Fruit fly (Drosophila melanogaster) whole organism, embryonic: ENCODE measurements around the gene CG4461.

Experiments used
- Blimp-1 ChIP-seq: fragments of 200-800 bp; sonication (Bioruptor generic); optimal IDR thresholded peaks from 3 replicates; lab custom pipeline; 2018; ENCODE audit warnings: missing biosample characterization, missing genetic modification characterization, mild to moderate bottlenecking, moderate library complexity, missing genetic modification reagents
- CG10147 ChIP-seq: fragments of 200-800 bp; sonication (Bioruptor generic); optimal IDR thresholded peaks from 2 replicates; lab custom pipeline; 2019; ENCODE audit warnings: missing biosample characterization, mild to moderate bottlenecking, missing genetic modification characterization, moderate library complexity
- CG1024 ChIP-seq: fragments of 200-800 bp; sonication (Bioruptor generic); IDR thresholded peaks from 2 replicates; pipeline ENCODE4 v1.3.6; 2022; ENCODE audit warnings: missing biosample characterization, missing genetic modification characterization
- CG10462 ChIP-seq: fragments of 200-800 bp; sonication (Bioruptor generic); optimal IDR thresholded peaks from 2 replicates; lab custom pipeline; 2016; ENCODE audit warnings: missing biosample characterization, missing genetic modification characterization
- CG12236 ChIP-seq: fragments of 200-800 bp; sonication (Bioruptor generic); optimal IDR thresholded peaks from 2 replicates; lab custom pipeline; 2016; ENCODE audit warnings: missing biosample characterization, missing genetic modification characterization
- CG12744 ChIP-seq: fragments of 200-800 bp; sonication (Bioruptor generic); optimal IDR thresholded peaks from 2 replicates; lab custom pipeline; 2016; ENCODE audit warnings: missing biosample characterization, missing genetic modification characterization
- CG13775 ChIP-seq: fragments of 200-800 bp; sonication (Bioruptor generic); optimal IDR thresholded peaks from 3 replicates; lab custom pipeline; 2017; ENCODE audit warnings: missing biosample characterization, mild to moderate bottlenecking, missing genetic modification characterization
- CG14050 ChIP-seq: fragments of 200-800 bp; sonication (Bioruptor generic); IDR thresholded peaks from 3 replicates; pipeline ENCODE4 v1.3.6; 2022; ENCODE audit warnings: missing biosample characterization, missing genetic modification characterization
- CG15601 ChIP-seq: fragments of 200-800 bp; sonication (Bioruptor generic); optimal IDR thresholded peaks from 3 replicates; lab custom pipeline; 2019; ENCODE audit warnings: missing biosample characterization, mild to moderate bottlenecking, missing genetic modification characterization, moderate library complexity
- CG30431 ChIP-seq: fragments of 200-800 bp; sonication (Bioruptor generic); optimal IDR thresholded peaks from 2 replicates; lab custom pipeline; 2017; ENCODE audit warnings: missing biosample characterization, missing genetic modification characterization
- CG31224 ChIP-seq: fragments of 200-800 bp; sonication (Bioruptor generic); IDR thresholded peaks from 2 replicates; pipeline ENCODE4 v1.3.6; 2022; ENCODE audit warnings: missing biosample characterization, missing genetic modification characterization
- CG32532 ChIP-seq: fragments of 200-800 bp; sonication (Bioruptor generic); IDR thresholded peaks from 2 replicates; pipeline ENCODE4 v1.3.6; 2022; ENCODE audit warnings: missing biosample characterization, missing genetic modification characterization
- CG6791 ChIP-seq: fragments of 200-800 bp; sonication (Bioruptor generic); IDR thresholded peaks from 3 replicates; pipeline ENCODE4 v1.3.6; 2022; ENCODE audit warnings: missing biosample characterization, missing genetic modification characterization; ENCODE audit not compliant: partially characterized antibody
- CG7745 ChIP-seq: fragments of 200-800 bp; sonication (Bioruptor generic); optimal IDR thresholded peaks from 2 replicates; lab custom pipeline; 2018; ENCODE audit warnings: missing biosample characterization, mild to moderate bottlenecking, missing genetic modification characterization, moderate library complexity
- CG7987 ChIP-seq: fragments of 200-800 bp; sonication (Bioruptor generic); optimal IDR thresholded peaks from 2 replicates; lab custom pipeline; 2018; ENCODE audit warnings: missing biosample characterization, mild to moderate bottlenecking, missing genetic modification characterization, moderate library complexity
- Chrac-16 ChIP-seq: fragments of 200-800 bp; sonication (Bioruptor generic); optimal IDR thresholded peaks from 3 replicates; lab custom pipeline; 2016; ENCODE audit warnings: missing biosample characterization, missing genetic modification characterization
- CoRest ChIP-seq: fragments of 200-800 bp; sonication (Bioruptor generic); optimal IDR thresholded peaks from 3 replicates; lab custom pipeline; 2018; ENCODE audit warnings: missing biosample characterization, mild to moderate bottlenecking, missing genetic modification characterization, moderate library complexity
- D19B ChIP-seq: fragments of 200-800 bp; sonication (Bioruptor generic); optimal IDR thresholded peaks from 2 replicates; lab custom pipeline; 2017; ENCODE audit warnings: missing biosample characterization, mild to moderate bottlenecking, missing genetic modification characterization
- Dip3 ChIP-seq: fragments of 200-800 bp; sonication (Bioruptor generic); optimal IDR thresholded peaks from 3 replicates; lab custom pipeline; 2016; ENCODE audit warnings: missing biosample characterization, missing genetic modification characterization
- Ets65A ChIP-seq: fragments of 200-800 bp; sonication (Bioruptor generic); peaks from one replicate; lab custom pipeline; 2016; ENCODE audit warnings: missing biosample characterization, missing genetic modification characterization
- HLH54F ChIP-seq: fragments of 200-800 bp; sonication (Bioruptor generic); optimal IDR thresholded peaks from 3 replicates; lab custom pipeline; 2016; ENCODE audit warnings: missing biosample characterization, missing genetic modification characterization
- Hr39 ChIP-seq: fragments of >200 bp; optimal IDR thresholded peaks from 2 replicates; lab custom pipeline; 2017
- MESR4 ChIP-seq: fragments of 200-800 bp; sonication (Bioruptor generic); optimal IDR thresholded peaks from 2 replicates; lab custom pipeline; 2018; ENCODE audit warnings: missing biosample characterization, mild to moderate bottlenecking, missing genetic modification characterization, moderate library complexity
- Med ChIP-seq: fragments of 200-800 bp; sonication (Bioruptor generic); peaks from one replicate; lab custom pipeline; 2016; ENCODE audit warnings: missing biosample characterization, missing genetic modification characterization, mild to moderate bottlenecking, inconsistent platforms, moderate library complexity
- Mrtf ChIP-seq: fragments of 200-800 bp; sonication (Bioruptor generic); IDR thresholded peaks from 3 replicates; pipeline ENCODE4 v1.3.6; 2022; ENCODE audit warnings: missing biosample characterization, missing genetic modification characterization
- TFAM ChIP-seq: fragments of 200-800 bp; sonication (Bioruptor generic); optimal IDR thresholded peaks from 2 replicates; lab custom pipeline; 2017; ENCODE audit warnings: missing biosample characterization, missing genetic modification characterization, inconsistent platforms
- Xrp1 ChIP-seq: fragments of 200-800 bp; sonication (Bioruptor generic); IDR thresholded peaks from 2 replicates; pipeline ENCODE4 v1.3.6; 2022; ENCODE audit warnings: missing biosample characterization, missing genetic modification characterization
- crp ChIP-seq, 2 experiments: fragments of 200-800 bp; sonication (Bioruptor generic); optimal IDR thresholded peaks; 2 replicates in 1 of 2; 3 replicates in 1 of 2; lab custom pipeline; 2017; ENCODE audit warnings: missing biosample characterization in 2 of 2, missing genetic modification characterization in 2 of 2, mild to moderate bottlenecking in 1 of 2, moderate library complexity in 1 of 2
- da ChIP-seq: fragments of 200-800 bp; sonication (Bioruptor generic); optimal IDR thresholded peaks from 2 replicates; lab custom pipeline; 2016; ENCODE audit warnings: missing biosample characterization, missing genetic modification characterization
- dpn ChIP-seq, 2 experiments: fragments of 200-800 bp; sonication (Bioruptor generic); optimal IDR thresholded peaks; 3 replicates each; lab custom pipeline; 2016; ENCODE audit warnings: missing biosample characterization in 2 of 2, missing genetic modification characterization in 2 of 2
- emc ChIP-seq: fragments of 200-800 bp; sonication (Bioruptor generic); optimal IDR thresholded peaks from 2 replicates; lab custom pipeline; 2016; ENCODE audit warnings: missing biosample characterization, missing genetic modification characterization
- fd102C ChIP-seq: fragments of 200-800 bp; sonication (Bioruptor generic); optimal IDR thresholded peaks from 2 replicates; lab custom pipeline; 2018; ENCODE audit warnings: missing biosample characterization, mild to moderate bottlenecking, missing genetic modification characterization, moderate library complexity
- gcm ChIP-seq: fragments of 200-800 bp; sonication (Bioruptor generic); optimal IDR thresholded peaks from 2 replicates; lab custom pipeline; 2019; ENCODE audit warnings: missing biosample characterization, mild to moderate bottlenecking, missing genetic modification characterization, moderate library complexity
- hbn ChIP-seq: fragments of 200-800 bp; sonication (Bioruptor generic); IDR thresholded peaks from 2 replicates; pipeline ENCODE4 v1.3.6; 2022; ENCODE audit warnings: missing biosample characterization, missing genetic modification characterization; ENCODE audit not compliant: partially characterized antibody
- hkb ChIP-seq, 2 experiments: fragments of 200-800 bp in 1 of 2; fragments of >200 bp in 1 of 2; sonication (Bioruptor generic) in 1 of 2; IDR thresholded peaks in 1 of 2; optimal IDR thresholded peaks in 1 of 2; 2 replicates each; pipeline versions ENCODE4 v1.3.6 to Lab custom; 2017 to 2022; ENCODE audit warnings: missing biosample characterization in 1 of 2, missing genetic modification characterization in 1 of 2
- ken ChIP-seq: fragments of 200-800 bp; sonication (Bioruptor generic); IDR thresholded peaks from 3 replicates; pipeline ENCODE4 v1.3.6; 2022; ENCODE audit warnings: missing biosample characterization, missing genetic modification characterization
- pros ChIP-seq: fragments of 200-800 bp; sonication (Bioruptor generic); optimal IDR thresholded peaks from 3 replicates; lab custom pipeline; 2019; ENCODE audit warnings: missing biosample characterization, mild to moderate bottlenecking, missing genetic modification characterization, moderate library complexity
- rib ChIP-seq: fragments of 200-800 bp; sonication (Bioruptor generic); IDR thresholded peaks from 2 replicates; pipeline ENCODE4 v1.3.6; 2022; ENCODE audit warnings: missing biosample characterization, missing genetic modification characterization
- slbo ChIP-seq: fragments of 200-800 bp; sonication (Bioruptor generic); IDR thresholded peaks from 2 replicates; pipeline ENCODE4 v1.3.6; 2022; ENCODE audit warnings: missing biosample characterization, missing genetic modification characterization
- slou ChIP-seq: fragments of 200-800 bp; sonication (Bioruptor generic); optimal IDR thresholded peaks from 3 replicates; lab custom pipeline; 2016; ENCODE audit warnings: missing biosample characterization, missing genetic modification characterization
- sna ChIP-seq: fragments of 200-800 bp; sonication (Bioruptor generic); IDR thresholded peaks from 2 replicates; pipeline ENCODE4 v1.3.6; 2022; ENCODE audit warnings: missing biosample characterization, missing genetic modification characterization; ENCODE audit not compliant: partially characterized antibody
- sr ChIP-seq: fragments of 200-800 bp; sonication (Bioruptor generic); IDR thresholded peaks from 3 replicates; pipeline ENCODE4 v1.3.6; 2022; ENCODE audit warnings: missing biosample characterization, missing genetic modification characterization
- toy ChIP-seq: fragments of 200-800 bp; sonication (Bioruptor generic); IDR thresholded peaks from 2 replicates; pipeline ENCODE4 v1.3.6; 2022; ENCODE audit warnings: missing biosample characterization, missing genetic modification characterization
- ttk ChIP-seq: fragments of 200-800 bp; sonication (Bioruptor generic); IDR thresholded peaks from 2 replicates; pipeline ENCODE4 v2.1.2; 2022; ENCODE audit warnings: missing biosample characterization, missing genetic modification characterization

Gene CG4461

dm6 chr3L:9373374-9374004 lies 1.7 kb upstream of the CG4461 start (continued):
- peak; percentile 40; the same call in 1 of the 2 replicates for TF ChIP-seq CG31224 (GFP tag; lab: Robert Waterston, UW)
- TF ChIP-seq slou (GFP tag; lab: Kevin White, UChicago), result no peak
- TF ChIP-seq sna (GFP tag; lab: Robert Waterston, UW), result peak; percentile 67; the same call in 1 of the 2 replicates
- no peak for TF ChIP-seq CG6791 (GFP tag; lab: Robert Waterston, UW)
- no peak for TF ChIP-seq rib (GFP tag; lab: Robert Waterston, UW)

- TF ChIP-seq Mrtf (GFP tag; lab: Robert Waterston, UW), result 0 out of 3 replicates have a peak, but pooled peaks have one; percentile 39
- peak; percentile 56 for TF ChIP-seq Med (GFP tag; lab: Kevin White, UChicago)
- TF ChIP-seq ken (GFP tag; lab: Robert Waterston, UW), result 0 out of 3 replicates have a peak, but pooled peaks have one; percentile 14
- TF ChIP-seq sr (GFP tag; lab: Robert Waterston, UW), result no peak
- no peak for TF ChIP-seq D19B (GFP tag; lab: Kevin White, UChicago)
Measured at dm6 chr3L:9376573-9376972, 1.3 kb downstream of the CG4461 start.

dm6 chr3L:9377198-9378035 lies 2.2 kb downstream of the CG4461 start, which contains the start of gene Hsp26:
Gene Hsp26, minus strand, starts transcription at chr3L:9377427.
- TF ChIP-seq hbn, result no peak
- TF ChIP-seq CG13775 (GFP tag; lab: Kevin White, UChicago), result peak; percentile 73
- TF ChIP-seq emc (GFP tag; lab: Kevin White, UChicago), result peak; percentile 55
- TF ChIP-seq fd102C (GFP tag; lab: Kevin White, UChicago), result peak; percentile 27
- no peak for TF ChIP-seq TFAM (GFP tag; lab: Kevin White, UChicago)
- TF ChIP-seq crp (GFP tag; optimal IDR thresholded peaks at IDR 0.05; lab: Kevin White, UChicago), result peak; percentile 8 to 31
- peak; percentile 91 for TF ChIP-seq Ets65A (GFP tag; lab: Kevin White, UChicago)
- no peak for TF ChIP-seq toy (GFP tag; lab: Robert Waterston, UW)
- TF ChIP-seq CG7987 (GFP tag; lab: Kevin White, UChicago), result peak; percentile 43
- TF ChIP-seq da, result no peak
- peak; percentile 81 for TF ChIP-seq CoRest (tag; lab: Kevin White, UChicago)
- TF ChIP-seq Hr39, result no peak
- peak; percentile 69 for TF ChIP-seq CG12236 (GFP tag; lab: Kevin White, UChicago)
- peak; percentile 3 for TF ChIP-seq MESR4 (GFP tag; lab: Kevin White, UChicago)
- no peak for TF ChIP-seq pros (GFP tag; lab: Kevin White, UChicago)
- TF ChIP-seq gcm (GFP tag; lab: Kevin White, UChicago), result peak; percentile 87
- peak; percentile 91 for TF ChIP-seq Xrp1 (GFP tag; lab: Robert Waterston, UW)
- TF ChIP-seq slbo, result peak; percentile 85
- TF ChIP-seq HLH54F (GFP tag; lab: Kevin White, UChicago), result peak; percentile 82
- peak; percentile 90 for TF ChIP-seq CG32532 (GFP tag; lab: Robert Waterston, UW)
- TF ChIP-seq hkb (optimal IDR thresholded peaks at IDR 0.05; lab: Kevin White, UChicago), result no peak
- TF ChIP-seq hkb (GFP tag; IDR thresholded peaks at IDR 0.05; lab: Robert Waterston, UW), result peak; percentile 94
- peak; percentile 72 for TF ChIP-seq CG10462 (GFP tag; lab: Kevin White, UChicago)
- TF ChIP-seq CG7745 (tag; lab: Kevin White, UChicago), result peak; percentile 28
- peak; percentile 58 for TF ChIP-seq CG12744 (GFP tag; lab: Kevin White, UChicago)
- peak; percentile 18 for TF ChIP-seq CG30431 (GFP tag; lab: Kevin White, UChicago)
- peak; percentile 84 for TF ChIP-seq Blimp-1 (GFP tag; lab: Kevin White, UChicago)
- TF ChIP-seq ttk (GFP tag; lab: Robert Waterston, UW), result peak; percentile 73
- TF ChIP-seq CG14050, result peak; percentile 86
- peak; percentile 85 for TF ChIP-seq CG15601 (tag; lab: Kevin White, UChicago)
- TF ChIP-seq CG1024 (GFP tag; lab: Robert Waterston, UW), result peak; percentile 77
- peak; percentile 87 to 90 for TF ChIP-seq dpn (GFP tag; optimal IDR thresholded peaks at IDR 0.05; lab: Kevin White, UChicago)
- peak; percentile 75 for TF ChIP-seq Chrac-16 (GFP tag; lab: Kevin White, UChicago)
- peak; percentile 81 for TF ChIP-seq Dip3
- peak; percentile 74 for TF ChIP-seq CG10147 (GFP tag; lab: Kevin White, UChicago)
